Worm (Caenorhabditis elegans): ENCODE measurements around the gene Y47D3B.4.

Y47D3B.4 gene

ce11 chrIII:11389384-11389783 lies 15.8 kb upstream of the Y47D3B.4 start:
- no peak for TF ChIP-seq unc-62 (GFP tag; optimal IDR thresholded peaks at IDR 0.05)

- TF ChIP-seq unc-62 (GFP tag; optimal IDR thresholded peaks at IDR 0.05) = no peak
Observed at ce11 chrIII:11390832-11391231, 14.3 kb upstream of the Y47D3B.4 start.

ce11 chrIII:11391601-11392520 lies 13.3 kb upstream of the Y47D3B.4 start:
- no peak for TF ChIP-seq unc-62 (GFP tag; optimal IDR thresholded peaks at IDR 0.05)

ce11 chrIII:11392740-11393139 lies 12.4 kb upstream of the Y47D3B.4 start:
- TF ChIP-seq unc-62 (GFP tag; optimal IDR thresholded peaks at IDR 0.05) = no peak

- TF ChIP-seq unc-62 (GFP tag; optimal IDR thresholded peaks at IDR 0.05) = no peak
Observed at ce11 chrIII:11393162-11393561, 12.0 kb upstream of the Y47D3B.4 start, which contains the start of gene nlp-21. TSS of gene nlp-21 (minus strand) at chrIII:11393262.

- TF ChIP-seq unc-62 (GFP tag; optimal IDR thresholded peaks at IDR 0.05) = no peak
Observed at ce11 chrIII:11397499-11397898, 7.7 kb upstream of the Y47D3B.4 start, which contains the start of gene Y47D3B.3. TSS of gene Y47D3B.3 (plus strand) at chrIII:11397799.

ce11 chrIII:11402717-11403116 lies 2.4 kb upstream of the Y47D3B.4 start, which contains the start of gene Y47D3B.12:
TSS of gene Y47D3B.12 (plus strand) at chrIII:11403017.
- no peak for TF ChIP-seq unc-62 (GFP tag; optimal IDR thresholded peaks at IDR 0.05)

- no peak for TF ChIP-seq unc-62 (GFP tag; optimal IDR thresholded peaks at IDR 0.05)
Observed at ce11 chrIII:11410378-11410777, 5.2 kb downstream of the Y47D3B.4 start, which contains the start of gene twk-31. TSS of gene twk-31 (plus strand) at chrIII:11410678.

- no peak for TF ChIP-seq unc-62 (GFP tag; optimal IDR thresholded peaks at IDR 0.05)
Observed at ce11 chrIII:11419551-11419950, 14.4 kb downstream of the Y47D3B.4 start.

- TF ChIP-seq unc-62 (GFP tag; optimal IDR thresholded peaks at IDR 0.05) = no peak
Observed at ce11 chrIII:11424815-11425214, 19.7 kb downstream of the Y47D3B.4 start.

ce11 chrIII:11426906-11427305 lies 21.8 kb downstream of the Y47D3B.4 start, which contains the start of gene idpc-1:
TSS of gene idpc-1 (plus strand) at chrIII:11427206.
- no peak for TF ChIP-seq unc-62 (GFP tag; optimal IDR thresholded peaks at IDR 0.05)

- no peak for TF ChIP-seq unc-62 (GFP tag; optimal IDR thresholded peaks at IDR 0.05)
Observed at ce11 chrIII:11427548-11428152, 22.5 kb downstream of the Y47D3B.4 start.

- no peak for TF ChIP-seq unc-62 (GFP tag; optimal IDR thresholded peaks at IDR 0.05)
Observed at ce11 chrIII:11442556-11442955, 37.4 kb downstream of the Y47D3B.4 start, which contains the start of gene sbp-1. TSS of gene sbp-1 (minus strand) at chrIII:11442566.

- no peak for TF ChIP-seq unc-62 (GFP tag; optimal IDR thresholded peaks at IDR 0.05)
Observed at ce11 chrIII:11443408-11443994, 38.4 kb downstream of the Y47D3B.4 start.

ce11 chrIII:11444796-11445386 lies 39.7 kb downstream of the Y47D3B.4 start:
- TF ChIP-seq unc-62 (GFP tag; optimal IDR thresholded peaks at IDR 0.05) = no peak

- no peak for TF ChIP-seq unc-62 (GFP tag; optimal IDR thresholded peaks at IDR 0.05)
Observed at ce11 chrIII:11446826-11447225, 41.7 kb downstream of the Y47D3B.4 start.

All from whole organism, dauer.